Fruit fly (Drosophila melanogaster) whole organism, pupa: ENCODE results near the gene mus312.

ENCODE experiments used
- CG12605 ChIP-seq: fragments of 200-800 bp; sonication (Bioruptor generic); IDR thresholded peaks from 2 replicates; pipeline ENCODE4 v1.3.6; 2022; ENCODE audit warnings: missing biosample characterization, missing genetic modification characterization
- CG13204 ChIP-seq: fragments of 200-800 bp; sonication (Bioruptor generic); optimal IDR thresholded peaks from 2 replicates; lab custom pipeline; 2018; ENCODE audit warnings: missing biosample characterization, mild to moderate bottlenecking, missing genetic modification characterization, moderate library complexity
- CG14655 ChIP-seq: fragments of 200-800 bp; sonication (Bioruptor generic); optimal IDR thresholded peaks from 3 replicates; lab custom pipeline; 2017; ENCODE audit warnings: mild to moderate bottlenecking, missing biosample characterization, missing genetic modification reagents, missing genetic modification characterization
- CG34367 ChIP-seq: fragments of 200-800 bp; sonication (Bioruptor generic); optimal IDR thresholded peaks from 2 replicates; lab custom pipeline; 2018; ENCODE audit warnings: missing biosample characterization, mild to moderate bottlenecking, missing genetic modification characterization
- CG4496 ChIP-seq: fragments of 200-800 bp; sonication (Bioruptor generic); IDR thresholded peaks from 3 replicates; pipeline ENCODE4 v1.3.6; 2022; ENCODE audit warnings: missing biosample characterization, missing genetic modification characterization
- CG8301 ChIP-seq: fragments of 200-800 bp; sonication (Bioruptor generic); optimal IDR thresholded peaks from 2 replicates; lab custom pipeline; 2018; ENCODE audit warnings: missing biosample characterization, mild to moderate bottlenecking, missing genetic modification characterization
- EcR ChIP-seq: fragments of 200-800 bp; sonication (Bioruptor generic); optimal IDR thresholded peaks from 3 replicates; lab custom pipeline; 2019; ENCODE audit warnings: missing biosample characterization, missing genetic modification characterization, mild to moderate bottlenecking, moderate library complexity, missing genetic modification reagents
- Ets98B ChIP-seq: fragments of 200-800 bp; sonication (Bioruptor generic); IDR thresholded peaks from 2 replicates; pipeline ENCODE4 v1.3.6; 2022; ENCODE audit warnings: missing biosample characterization, missing genetic modification characterization
- Pif1B ChIP-seq: fragments of 200-800 bp; sonication (Bioruptor generic); optimal IDR thresholded peaks from 3 replicates; lab custom pipeline; 2016; ENCODE audit warnings: missing biosample characterization, missing genetic modification characterization
- Snoo ChIP-seq: fragments of 200-800 bp; sonication (Bioruptor generic); optimal IDR thresholded peaks from 3 replicates; lab custom pipeline; 2017; ENCODE audit warnings: missing biosample characterization, mild to moderate bottlenecking, missing genetic modification characterization, inconsistent platforms
- gl ChIP-seq: fragments of 200-800 bp; sonication (Bioruptor generic); optimal IDR thresholded peaks from 2 replicates; lab custom pipeline; 2018; ENCODE audit warnings: missing biosample characterization, mild to moderate bottlenecking, missing genetic modification characterization
- rn ChIP-seq: fragments of 200-800 bp; sonication (Bioruptor generic); IDR thresholded peaks from 2 replicates; pipeline ENCODE4 v1.3.6; 2022; ENCODE audit warnings: missing biosample characterization, missing genetic modification characterization

DNA sequence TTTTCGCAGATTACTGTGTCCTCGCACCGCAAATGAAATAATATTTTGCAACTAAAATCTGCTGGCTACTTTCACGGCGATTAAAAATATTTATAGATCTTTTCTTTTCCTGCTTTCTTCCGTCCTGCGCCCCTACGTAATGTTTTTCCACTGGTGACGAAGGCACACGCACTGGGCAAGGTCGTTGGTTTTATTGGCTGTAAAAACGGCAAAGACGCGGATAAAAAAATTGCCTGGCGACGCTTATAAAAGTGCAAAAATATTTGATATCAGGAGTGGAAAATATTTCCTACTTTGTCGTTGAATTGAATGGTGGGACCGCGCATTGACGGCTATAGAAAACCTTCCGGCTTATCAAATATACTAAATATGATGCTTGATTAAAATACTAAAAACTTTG, 40.0 kb downstream of the mus312 start, which contains the start of gene Sh3beta:
- TF ChIP-seq rn (GFP tag; lab: Robert Waterston, UW) (no peak), gl (tag; lab: Kevin White, UChicago) (no peak), CG4496 (GFP tag; lab: Robert Waterston, UW) (no peak), Snoo (tag; lab: Kevin White, UChicago) (no peak), Pif1B (GFP tag; lab: Kevin White, UChicago) (no peak), CG8301 (tag; lab: Kevin White, UChicago) (no peak), Ets98B (GFP tag; lab: Robert Waterston, UW) (no peak), CG34367 (no peak), CG12605 (GFP tag; lab: Robert Waterston, UW) (no peak), EcR (GFP tag; lab: Kevin White, UChicago) (no peak), CG13204 (GFP tag; lab: Kevin White, UChicago) (no peak), CG14655 (GFP tag; lab: Kevin White, UChicago) (no peak)
